Fruit fly (Drosophila melanogaster) whole organism, embryonic: ENCODE results near the gene SmD2.

Source experiments
- Atf6 ChIP-seq: fragments of 200-800 bp; sonication (Bioruptor generic); IDR thresholded peaks from 2 replicates; pipeline ENCODE4 v1.3.6; 2022; ENCODE audit warnings: missing biosample characterization, missing genetic modification characterization
- B-H1 ChIP-seq: fragments of 200-800 bp; sonication (Bioruptor generic); IDR thresholded peaks from 3 replicates; pipeline ENCODE4 v1.3.6; 2022; ENCODE audit warnings: missing biosample characterization, missing genetic modification characterization
- Bgb ChIP-seq: fragments of 200-800 bp; sonication (Bioruptor generic); IDR thresholded peaks from 2 replicates; pipeline ENCODE4 v1.3.6; 2022; ENCODE audit warnings: missing biosample characterization, missing genetic modification characterization; ENCODE audit not compliant: partially characterized antibody
- CG10267 ChIP-seq: fragments of 200-800 bp; sonication (Bioruptor generic); optimal IDR thresholded peaks from 2 replicates; lab custom pipeline; 2018; ENCODE audit warnings: missing biosample characterization, mild to moderate bottlenecking, missing genetic modification characterization, moderate library complexity
- CG11696 ChIP-seq: fragments of 200-800 bp; sonication (Bioruptor generic); IDR thresholded peaks from 2 replicates; pipeline ENCODE4 v1.3.6; 2022; ENCODE audit warnings: missing biosample characterization, missing genetic modification characterization
- CG12155 ChIP-seq: fragments of 200-800 bp; sonication (Bioruptor generic); optimal IDR thresholded peaks from 3 replicates; lab custom pipeline; 2016; ENCODE audit warnings: missing biosample characterization, missing genetic modification characterization
- CG14050 ChIP-seq: fragments of 200-800 bp; sonication (Bioruptor generic); IDR thresholded peaks from 3 replicates; pipeline ENCODE4 v1.3.6; 2022; ENCODE audit warnings: missing biosample characterization, missing genetic modification characterization
- CG14860 ChIP-seq: fragments of 200-800 bp; sonication (Bioruptor generic); IDR thresholded peaks from 3 replicates; pipeline ENCODE4 v1.3.6; 2022; ENCODE audit warnings: missing biosample characterization, missing genetic modification characterization; ENCODE audit not compliant: partially characterized antibody
- CG14965 ChIP-seq: fragments of 200-800 bp; sonication (Bioruptor generic); optimal IDR thresholded peaks from 2 replicates; lab custom pipeline; 2016; ENCODE audit warnings: missing biosample characterization, missing genetic modification characterization, borderline replicate concordance
- CG1602 ChIP-seq: fragments of 200-800 bp; sonication (Bioruptor generic); optimal IDR thresholded peaks from 3 replicates; lab custom pipeline; 2016; ENCODE audit warnings: missing biosample characterization, missing genetic modification characterization
- CG1792 ChIP-seq: fragments of 200-800 bp; sonication (Bioruptor generic); optimal IDR thresholded peaks from 2 replicates; lab custom pipeline; 2016; ENCODE audit warnings: missing biosample characterization, missing genetic modification characterization
- CG18011 ChIP-seq: fragments of 200-800 bp; sonication (Bioruptor generic); optimal IDR thresholded peaks from 2 replicates; lab custom pipeline; 2017; ENCODE audit warnings: missing biosample characterization, missing genetic modification characterization, mild to moderate bottlenecking, moderate library complexity, missing genotype
- CG18764 ChIP-seq: fragments of 200-800 bp; sonication (Bioruptor generic); optimal IDR thresholded peaks from 3 replicates; lab custom pipeline; 2016; ENCODE audit warnings: missing biosample characterization, missing genetic modification characterization
- CG32532 ChIP-seq: fragments of 200-800 bp; sonication (Bioruptor generic); IDR thresholded peaks from 2 replicates; pipeline ENCODE4 v1.3.6; 2022; ENCODE audit warnings: missing biosample characterization, missing genetic modification characterization
- CG34376 ChIP-seq: fragments of 200-800 bp; sonication (Bioruptor generic); optimal IDR thresholded peaks from 2 replicates; lab custom pipeline; 2018; ENCODE audit warnings: missing biosample characterization, mild to moderate bottlenecking, missing genetic modification characterization
- CG7372 ChIP-seq: fragments of 200-800 bp; sonication (Bioruptor generic); IDR thresholded peaks from 2 replicates; pipeline ENCODE4 v1.3.6; 2022; ENCODE audit warnings: missing biosample characterization, missing genetic modification characterization
- CG8089 ChIP-seq: fragments of 200-800 bp; sonication (Bioruptor generic); optimal IDR thresholded peaks from 3 replicates; lab custom pipeline; 2016; ENCODE audit warnings: missing biosample characterization, missing genetic modification characterization
- CG8478 ChIP-seq: fragments of >200 bp; optimal IDR thresholded peaks from 2 replicates; lab custom pipeline; 2018
- CG9215 ChIP-seq: fragments of 200-800 bp; sonication (Bioruptor generic); IDR thresholded peaks from 2 replicates; pipeline ENCODE4 v1.3.6; 2022; ENCODE audit warnings: missing biosample characterization, missing genetic modification characterization
- CG9727 ChIP-seq: fragments of 200-800 bp; sonication (Bioruptor generic); optimal IDR thresholded peaks from 3 replicates; lab custom pipeline; 2017; ENCODE audit warnings: missing biosample characterization, mild to moderate bottlenecking, missing genetic modification characterization
- Camta ChIP-seq: fragments of 200-800 bp; sonication (Bioruptor generic); optimal IDR thresholded peaks from 2 replicates; lab custom pipeline; 2016; ENCODE audit warnings: missing biosample characterization, missing genetic modification characterization
- CrebB ChIP-seq: fragments of 200-800 bp; sonication (Bioruptor generic); optimal IDR thresholded peaks from 3 replicates; lab custom pipeline; 2018; ENCODE audit warnings: missing biosample characterization, mild to moderate bottlenecking, missing genetic modification characterization
- Mad ChIP-seq: fragments of 200-800 bp; sonication (Bioruptor generic); optimal IDR thresholded peaks from 2 replicates; lab custom pipeline; 2016; ENCODE audit warnings: missing biosample characterization, missing genetic modification characterization
- Optix ChIP-seq: fragments of 200-800 bp; sonication (Bioruptor generic); IDR thresholded peaks from 3 replicates; pipeline ENCODE4 v1.3.6; 2022; ENCODE audit warnings: missing biosample characterization, missing genetic modification characterization
- Rfx ChIP-seq: fragments of 200-800 bp; sonication (Bioruptor generic); IDR thresholded peaks from 2 replicates; pipeline ENCODE4 v1.3.6; 2022; ENCODE audit warnings: missing biosample characterization, missing genetic modification characterization
- Scr ChIP-seq: fragments of 200-800 bp; sonication (Bioruptor generic); IDR thresholded peaks from 2 replicates; pipeline ENCODE4 v1.3.6; 2022; ENCODE audit warnings: missing biosample characterization, missing genetic modification characterization; ENCODE audit not compliant: partially characterized antibody
- Six4 ChIP-seq: fragments of 200-800 bp; sonication (Bioruptor generic); optimal IDR thresholded peaks from 2 replicates; lab custom pipeline; 2016; ENCODE audit warnings: missing biosample characterization, missing genetic modification characterization
- YL-1 ChIP-seq: fragments of 200-800 bp; sonication (Bioruptor generic); optimal IDR thresholded peaks from 3 replicates; lab custom pipeline; 2017; ENCODE audit warnings: missing biosample characterization, mild to moderate bottlenecking, missing genetic modification characterization
- ab ChIP-seq: fragments of 200-800 bp; sonication (Bioruptor generic); optimal IDR thresholded peaks from 2 replicates; lab custom pipeline; 2016; ENCODE audit warnings: missing biosample characterization, missing genetic modification characterization
- al ChIP-seq: fragments of 200-800 bp; sonication (Bioruptor generic); IDR thresholded peaks from 2 replicates; pipeline ENCODE4 v1.3.6; 2022; ENCODE audit warnings: missing biosample characterization, missing genetic modification characterization
- ap ChIP-seq: fragments of 200-800 bp; sonication (Bioruptor generic); IDR thresholded peaks from 2 replicates; pipeline ENCODE4 v1.3.6; 2022; ENCODE audit warnings: missing biosample characterization, missing genetic modification characterization
- br ChIP-seq: fragments of >200 bp; optimal IDR thresholded peaks from 2 replicates; lab custom pipeline; 2017
- cas ChIP-seq: fragments of 200-800 bp; sonication (Bioruptor generic); IDR thresholded peaks from 2 replicates; pipeline ENCODE4 v1.3.6; 2022; ENCODE audit warnings: missing biosample characterization, missing genetic modification characterization
- chn ChIP-seq: fragments of 200-800 bp; sonication (Bioruptor generic); optimal IDR thresholded peaks from 2 replicates; lab custom pipeline; 2016; ENCODE audit warnings: missing biosample characterization, missing genetic modification characterization
- danr ChIP-seq: fragments of 200-800 bp; sonication (Bioruptor generic); IDR thresholded peaks from 2 replicates; pipeline ENCODE4 v1.3.6; 2022; ENCODE audit warnings: missing biosample characterization, missing genetic modification characterization
- esg ChIP-seq: fragments of 200-800 bp; sonication (Bioruptor generic); conservative IDR thresholded peaks from 2 replicates; pipeline ENCODE4 v1.3.6; 2022; ENCODE audit warnings: missing biosample characterization, missing genetic modification characterization
- fd3F ChIP-seq: fragments of 200-800 bp; sonication (Bioruptor generic); optimal IDR thresholded peaks from 2 replicates; lab custom pipeline; 2018; ENCODE audit warnings: missing biosample characterization, mild to moderate bottlenecking, missing genetic modification characterization, moderate library complexity
- gcm2 ChIP-seq: fragments of 200-800 bp; sonication (Bioruptor generic); optimal IDR thresholded peaks from 2 replicates; lab custom pipeline; 2016; ENCODE audit warnings: missing biosample characterization, missing genetic modification characterization
- gro ChIP-seq: fragments of 200-800 bp; sonication (Bioruptor generic); optimal IDR thresholded peaks from 2 replicates; lab custom pipeline; 2016; ENCODE audit warnings: missing biosample characterization, missing genetic modification characterization
- gsb-n ChIP-seq: fragments of 200-800 bp; sonication (Bioruptor generic); optimal IDR thresholded peaks from 3 replicates; lab custom pipeline; 2018; ENCODE audit warnings: missing biosample characterization, mild to moderate bottlenecking, missing genetic modification characterization
- gt ChIP-seq: fragments of 200-800 bp; sonication (Bioruptor generic); IDR thresholded peaks from 2 replicates; pipeline ENCODE4 v1.3.6; 2022; ENCODE audit warnings: missing biosample characterization, missing genetic modification characterization
- ind ChIP-seq: fragments of 200-800 bp; sonication (Bioruptor generic); optimal IDR thresholded peaks from 3 replicates; lab custom pipeline; 2016; ENCODE audit warnings: missing biosample characterization, missing genetic modification characterization
- lbe ChIP-seq: fragments of 200-800 bp; sonication (Bioruptor generic); optimal IDR thresholded peaks from 2 replicates; lab custom pipeline; 2016; ENCODE audit warnings: missing biosample characterization, mild to moderate bottlenecking, missing genetic modification characterization
- lmd ChIP-seq: fragments of 200-800 bp; sonication (Bioruptor generic); IDR thresholded peaks from 2 replicates; pipeline ENCODE4 v1.3.6; 2022; ENCODE audit warnings: missing biosample characterization, missing genetic modification characterization
- sd ChIP-seq: fragments of 200-800 bp; sonication (Bioruptor generic); optimal IDR thresholded peaks from 3 replicates; lab custom pipeline; 2018; ENCODE audit warnings: missing biosample characterization, mild to moderate bottlenecking, missing genetic modification characterization, moderate library complexity
- sens-2 ChIP-seq: fragments of 200-800 bp; sonication (Bioruptor generic); IDR thresholded peaks from 2 replicates; pipeline ENCODE4 v1.3.6; 2022; ENCODE audit warnings: missing biosample characterization, missing genetic modification characterization
- shn ChIP-seq: fragments of 200-800 bp; sonication (Bioruptor generic); optimal IDR thresholded peaks from 3 replicates; lab custom pipeline; 2016; ENCODE audit warnings: missing biosample characterization, missing genetic modification characterization
- sima ChIP-seq: fragments of 200-800 bp; sonication (Bioruptor generic); optimal IDR thresholded peaks from 2 replicates; lab custom pipeline; 2016; ENCODE audit warnings: missing biosample characterization, missing genetic modification characterization
- slbo ChIP-seq: fragments of 200-800 bp; sonication (Bioruptor generic); IDR thresholded peaks from 2 replicates; pipeline ENCODE4 v1.3.6; 2022; ENCODE audit warnings: missing biosample characterization, missing genetic modification characterization
- ssp ChIP-seq: fragments of 200-800 bp; sonication (Bioruptor generic); IDR thresholded peaks from 2 replicates; pipeline ENCODE4 v1.3.6; 2022; ENCODE audit warnings: missing biosample characterization, missing genetic modification characterization
- stc ChIP-seq: fragments of 200-800 bp; sonication (Bioruptor generic); IDR thresholded peaks from 2 replicates; pipeline ENCODE4 v1.3.6; 2022; ENCODE audit warnings: missing biosample characterization, missing genetic modification characterization
- tin ChIP-seq: fragments of 200-800 bp; sonication (Bioruptor generic); optimal IDR thresholded peaks from 3 replicates; lab custom pipeline; 2016; ENCODE audit warnings: missing biosample characterization, missing genetic modification characterization
- tx ChIP-seq: fragments of 200-800 bp; sonication (Bioruptor generic); optimal IDR thresholded peaks from 2 replicates; lab custom pipeline; 2016; ENCODE audit warnings: missing biosample characterization, missing genetic modification characterization

Gene SmD2

dm6 chr3R:6368100-6368499 lies 22.4 kb upstream of the SmD2 start, which contains the start of gene CG42724 (continued):
- TF ChIP-seq Atf6 (GFP tag; lab: Robert Waterston, UW) (peak; percentile 36; the same call in 1 of the 2 replicates), Rfx (GFP tag; lab: Robert Waterston, UW) (peak; percentile 80), gro (GFP tag; lab: Kevin White, UChicago) (peak; percentile 80), CrebB (tag; lab: Kevin White, UChicago) (peak; percentile 63), CG7372 (GFP tag; lab: Robert Waterston, UW) (peak; percentile 31; the same call in 1 of the 2 replicates), Mad (GFP tag; lab: Kevin White, UChicago) (peak; percentile 65), br (lab: Kevin White, UChicago) (no peak), lmd (GFP tag; lab: Robert Waterston, UW) (peak; percentile 55), CG14965 (GFP tag; lab: Kevin White, UChicago) (no peak), Camta (GFP tag; lab: Kevin White, UChicago) (peak; percentile 78), danr (GFP tag; lab: Robert Waterston, UW) (0 out of 2 replicates have a peak, but pooled peaks have one; percentile 33), CG32532 (peak; percentile 68), ind (GFP tag; lab: Kevin White, UChicago) (peak; percentile 65), tin (GFP tag; lab: Kevin White, UChicago) (peak; percentile 42), slbo (peak; percentile 77), CG9215 (GFP tag; lab: Robert Waterston, UW) (0 out of 2 replicates have a peak, but pooled peaks have one; percentile 43), Six4 (peak; percentile 30), fd3F (peak; percentile 6), B-H1 (GFP tag; lab: Robert Waterston, UW) (peak; percentile 15; the same call in 1 of the 3 replicates), CG11696 (GFP tag; lab: Robert Waterston, UW) (no peak), Optix (GFP tag; lab: Robert Waterston, UW) (peak; percentile 69), shn (peak; percentile 68), chn (GFP tag; lab: Kevin White, UChicago) (peak; percentile 80), YL-1 (peak; percentile 64), Scr (GFP tag; lab: Robert Waterston, UW) (peak; percentile 35), CG8478 (lab: Kevin White, UChicago) (no peak), esg (GFP tag; lab: Robert Waterston, UW) (peak; percentile 46), CG1602 (GFP tag; lab: Kevin White, UChicago) (peak; percentile 54), CG34376 (GFP tag; lab: Kevin White, UChicago) (peak; percentile 13), CG14860 (GFP tag; lab: Robert Waterston, UW) (no peak), ab (GFP tag; lab: Kevin White, UChicago) (peak; percentile 8), Bgb (GFP tag; lab: Robert Waterston, UW) (no peak), CG8089 (peak; percentile 46), CG18011 (peak; percentile 42), cas (GFP tag; lab: Robert Waterston, UW) (no peak), ap (GFP tag; lab: Robert Waterston, UW) (no peak), CG9727 (GFP tag; lab: Kevin White, UChicago) (no peak), CG1792 (peak; percentile 46), gsb-n (tag; lab: Kevin White, UChicago) (peak; percentile 6), ssp (GFP tag; lab: Robert Waterston, UW) (peak; percentile 33), sima (GFP tag; lab: Kevin White, UChicago) (no peak), lbe (GFP tag; lab: Kevin White, UChicago) (no peak), tx (GFP tag; lab: Kevin White, UChicago) (peak; percentile 62), al (peak; percentile 32; the same call in 1 of the 2 replicates), CG18764 (GFP tag; lab: Kevin White, UChicago) (peak; percentile 6), stc (GFP tag; lab: Robert Waterston, UW) (peak; percentile 44; the same call in 1 of the 2 replicates), gt (GFP tag; lab: Robert Waterston, UW) (no peak), CG14050 (peak; percentile 55; the same call in 1 of the 3 replicates), CG10267 (tag; lab: Kevin White, UChicago) (peak; percentile 35), sens-2 (GFP tag; lab: Robert Waterston, UW) (no peak), gcm2 (GFP tag; lab: Kevin White, UChicago) (peak; percentile 32), sd (tag; lab: Kevin White, UChicago) (no peak), CG12155 (peak; percentile 100)
